Fruit fly (Drosophila melanogaster) whole organism, embryonic: Measurements from ENCODE around the gene stwl.

Source experiments
- Aef1 ChIP-seq: fragments of 200-800 bp; sonication (Bioruptor generic); IDR thresholded peaks from 3 replicates; pipeline ENCODE4 v1.3.6; 2022; ENCODE audit warnings: missing biosample characterization, missing genetic modification characterization
- BEAF-32 ChIP-seq: fragments of 200-800 bp; sonication (Bioruptor generic); optimal IDR thresholded peaks from 3 replicates; lab custom pipeline; 2017; ENCODE audit warnings: missing biosample characterization, missing genetic modification characterization, mild to moderate bottlenecking, moderate library complexity, missing genetic modification reagents
- C15 ChIP-seq: fragments of 200-800 bp; sonication (Bioruptor generic); IDR thresholded peaks from 3 replicates; pipeline ENCODE4 v1.3.6; 2022; ENCODE audit warnings: missing biosample characterization, missing genetic modification characterization
- CG10431 ChIP-seq: fragments of 200-800 bp; sonication (Bioruptor generic); optimal IDR thresholded peaks from 3 replicates; lab custom pipeline; 2018; ENCODE audit warnings: missing biosample characterization, mild to moderate bottlenecking, missing genetic modification characterization
- CG12104 ChIP-seq: fragments of 200-800 bp; sonication (Bioruptor generic); optimal IDR thresholded peaks from 3 replicates; lab custom pipeline; 2016; ENCODE audit warnings: missing biosample characterization, missing genetic modification characterization
- CG12659 ChIP-seq: fragments of 200-800 bp; sonication (Bioruptor generic); optimal IDR thresholded peaks from 3 replicates; lab custom pipeline; 2017; ENCODE audit warnings: mild to moderate bottlenecking, missing biosample characterization, missing genetic modification reagents, missing genetic modification characterization
- CG14965 ChIP-seq: fragments of 200-800 bp; sonication (Bioruptor generic); optimal IDR thresholded peaks from 2 replicates; lab custom pipeline; 2016; ENCODE audit warnings: missing biosample characterization, missing genetic modification characterization, borderline replicate concordance
- CG15479 ChIP-seq: fragments of 200-800 bp; sonication (Bioruptor generic); optimal IDR thresholded peaks from 3 replicates; lab custom pipeline; 2019; ENCODE audit warnings: missing biosample characterization, mild to moderate bottlenecking, missing genetic modification characterization, moderate library complexity
- CG1603 ChIP-seq: fragments of 200-800 bp; sonication (Bioruptor generic); optimal IDR thresholded peaks from 2 replicates; lab custom pipeline; 2019; ENCODE audit warnings: missing biosample characterization, mild to moderate bottlenecking, missing genetic modification characterization, moderate library complexity
- CG18764 ChIP-seq: fragments of 200-800 bp; sonication (Bioruptor generic); optimal IDR thresholded peaks from 3 replicates; lab custom pipeline; 2016; ENCODE audit warnings: missing biosample characterization, missing genetic modification characterization
- CG31224 ChIP-seq: fragments of 200-800 bp; sonication (Bioruptor generic); IDR thresholded peaks from 2 replicates; pipeline ENCODE4 v1.3.6; 2022; ENCODE audit warnings: missing biosample characterization, missing genetic modification characterization
- CG34224 ChIP-seq: fragments of 200-800 bp; sonication (Bioruptor generic); IDR thresholded peaks from 3 replicates; pipeline ENCODE4 v1.3.6; 2022; ENCODE audit warnings: missing biosample characterization, missing genetic modification characterization; ENCODE audit not compliant: partially characterized antibody
- CG4707 ChIP-seq: fragments of 200-800 bp; sonication (Bioruptor generic); optimal IDR thresholded peaks from 2 replicates; lab custom pipeline; 2018; ENCODE audit warnings: missing biosample characterization, mild to moderate bottlenecking, missing genetic modification characterization, moderate library complexity
- CG4730 ChIP-seq: fragments of 200-800 bp; sonication (Bioruptor generic); IDR thresholded peaks from 2 replicates; pipeline ENCODE4 v1.3.6; 2022; ENCODE audit warnings: missing biosample characterization, missing genetic modification characterization
- CG4854 ChIP-seq: fragments of 200-800 bp; sonication (Bioruptor generic); optimal IDR thresholded peaks from 2 replicates; lab custom pipeline; 2016; ENCODE audit warnings: missing biosample characterization, missing genetic modification characterization, inconsistent platforms
- CG6791 ChIP-seq: fragments of 200-800 bp; sonication (Bioruptor generic); IDR thresholded peaks from 3 replicates; pipeline ENCODE4 v1.3.6; 2022; ENCODE audit warnings: missing biosample characterization, missing genetic modification characterization; ENCODE audit not compliant: partially characterized antibody
- CG8388 ChIP-seq: fragments of 200-800 bp; sonication (Bioruptor generic); optimal IDR thresholded peaks from 2 replicates; lab custom pipeline; 2019; ENCODE audit warnings: missing biosample characterization, mild to moderate bottlenecking, missing genetic modification characterization, moderate library complexity
- CG8478 ChIP-seq: fragments of >200 bp; optimal IDR thresholded peaks from 2 replicates; lab custom pipeline; 2018
- Dbx ChIP-seq: fragments of 200-800 bp; sonication (Bioruptor generic); IDR thresholded peaks from 3 replicates; pipeline ENCODE4 v1.3.6; 2022; ENCODE audit warnings: missing biosample characterization, missing genetic modification characterization
- Drgx ChIP-seq: fragments of 200-800 bp; sonication (Bioruptor generic); IDR thresholded peaks from 2 replicates; pipeline ENCODE4 v1.3.6; 2022; ENCODE audit warnings: missing biosample characterization, missing genetic modification characterization
- Elba2 ChIP-seq: fragments of 200-800 bp; sonication (Bioruptor generic); optimal IDR thresholded peaks from 3 replicates; lab custom pipeline; 2016; ENCODE audit warnings: missing biosample characterization, missing genetic modification characterization
- Hr78 ChIP-seq, 2 experiments: fragments of 200-800 bp in 1 of 2; fragments of >200 bp in 1 of 2; sonication (Bioruptor generic) in 1 of 2; optimal IDR thresholded peaks; 2 replicates each; lab custom pipeline; 2017 to 2019; ENCODE audit warnings: missing biosample characterization in 2 of 2, missing genetic modification characterization in 2 of 2, mild to moderate bottlenecking in 1 of 2, moderate library complexity in 1 of 2
- Meics ChIP-seq: fragments of 200-800 bp; sonication (Bioruptor generic); optimal IDR thresholded peaks from 2 replicates; lab custom pipeline; 2017; ENCODE audit warnings: missing biosample characterization, mild to moderate bottlenecking, missing genetic modification characterization
- Nf-YC ChIP-seq: fragments of 200-800 bp; optimal IDR thresholded peaks from 3 replicates; lab custom pipeline; 2019; ENCODE audit warnings: missing biosample characterization, mild to moderate bottlenecking, missing genetic modification characterization, moderate library complexity
- NfI ChIP-seq: fragments of 200-800 bp; sonication (Bioruptor generic); optimal IDR thresholded peaks from 3 replicates; lab custom pipeline; 2018; ENCODE audit warnings: missing biosample characterization, mild to moderate bottlenecking, missing genetic modification characterization, moderate library complexity
- Opbp ChIP-seq: fragments of 200-800 bp; sonication (Bioruptor generic); IDR thresholded peaks from 3 replicates; pipeline ENCODE4 v1.3.6; 2022; ENCODE audit warnings: missing biosample characterization, missing genetic modification characterization; ENCODE audit not compliant: partially characterized antibody
- Ssrp ChIP-seq: fragments of 200-800 bp; sonication (Bioruptor generic); optimal IDR thresholded peaks from 2 replicates; lab custom pipeline; 2018; ENCODE audit warnings: missing biosample characterization, mild to moderate bottlenecking, missing genetic modification characterization, moderate library complexity
- ase ChIP-seq: fragments of 200-800 bp; sonication (Bioruptor generic); IDR thresholded peaks from 3 replicates; pipeline ENCODE4 v1.3.6; 2022; ENCODE audit warnings: missing biosample characterization, missing genetic modification characterization
- az2 ChIP-seq: fragments of 200-800 bp; sonication (Bioruptor generic); optimal IDR thresholded peaks from 3 replicates; lab custom pipeline; 2016; ENCODE audit warnings: missing biosample characterization, missing genetic modification characterization
- bsh ChIP-seq, 2 experiments: fragments of 200-800 bp; sonication (Bioruptor generic); optimal IDR thresholded peaks; 2 replicates each; lab custom pipeline; 2017 to 2018; ENCODE audit warnings: mild to moderate bottlenecking in 2 of 2, missing biosample characterization in 2 of 2, missing genetic modification characterization in 2 of 2, moderate library complexity in 1 of 2
- dmrt11E ChIP-seq: fragments of 200-800 bp; sonication (Bioruptor generic); optimal IDR thresholded peaks from 3 replicates; lab custom pipeline; 2018; ENCODE audit warnings: missing biosample characterization, mild to moderate bottlenecking, missing genetic modification characterization, moderate library complexity
- emc ChIP-seq: fragments of 200-800 bp; sonication (Bioruptor generic); optimal IDR thresholded peaks from 2 replicates; lab custom pipeline; 2016; ENCODE audit warnings: missing biosample characterization, missing genetic modification characterization
- eve ChIP-seq, 2 experiments: fragments of >200 bp; optimal IDR thresholded peaks; 2 replicates each; lab custom pipeline; 2017; ENCODE audit warnings: missing biosample characterization in 2 of 2, missing genetic modification characterization in 2 of 2
- fd3F ChIP-seq: fragments of 200-800 bp; sonication (Bioruptor generic); optimal IDR thresholded peaks from 2 replicates; lab custom pipeline; 2018; ENCODE audit warnings: missing biosample characterization, mild to moderate bottlenecking, missing genetic modification characterization, moderate library complexity
- fru ChIP-seq: fragments of >200 bp; optimal IDR thresholded peaks from 2 replicates; lab custom pipeline; 2017
- gem ChIP-seq: fragments of 200-800 bp; sonication (Bioruptor generic); optimal IDR thresholded peaks from 2 replicates; lab custom pipeline; 2019; ENCODE audit warnings: missing biosample characterization, mild to moderate bottlenecking, missing genetic modification characterization, moderate library complexity
- hbn ChIP-seq: fragments of 200-800 bp; sonication (Bioruptor generic); IDR thresholded peaks from 2 replicates; pipeline ENCODE4 v1.3.6; 2022; ENCODE audit warnings: missing biosample characterization, missing genetic modification characterization; ENCODE audit not compliant: partially characterized antibody
- lola ChIP-seq, 3 experiments: fragments of >200 bp in 2 of 3; fragments of 200-800 bp in 1 of 3; sonication (Bioruptor generic) in 1 of 3; optimal IDR thresholded peaks; 2 replicates each; lab custom pipeline; 2017 to 2019; ENCODE audit warnings: missing biosample characterization in 3 of 3, missing genetic modification characterization in 3 of 3, mild to moderate bottlenecking in 1 of 3, moderate library complexity in 1 of 3
- mld ChIP-seq: fragments of 200-800 bp; sonication (Bioruptor generic); IDR thresholded peaks from 3 replicates; pipeline ENCODE4 v1.3.6; 2022; ENCODE audit warnings: missing biosample characterization, missing genetic modification characterization; ENCODE audit not compliant: partially characterized antibody
- nom ChIP-seq: fragments of 200-800 bp; sonication (Bioruptor generic); optimal IDR thresholded peaks from 2 replicates; lab custom pipeline; 2017; ENCODE audit warnings: missing biosample characterization, missing genetic modification characterization, mild to moderate bottlenecking, moderate library complexity, missing genetic modification reagents
- pnt ChIP-seq: fragments of 200-800 bp; sonication (Bioruptor generic); optimal IDR thresholded peaks from 3 replicates; lab custom pipeline; 2016; ENCODE audit warnings: missing biosample characterization, missing genetic modification characterization
- ro ChIP-seq: fragments of 200-800 bp; sonication (Bioruptor generic); IDR thresholded peaks from 2 replicates; pipeline ENCODE4 v1.3.6; 2022; ENCODE audit warnings: missing biosample characterization, missing genetic modification characterization
- sr ChIP-seq: fragments of 200-800 bp; sonication (Bioruptor generic); IDR thresholded peaks from 3 replicates; pipeline ENCODE4 v1.3.6; 2022; ENCODE audit warnings: missing biosample characterization, missing genetic modification characterization
- stc ChIP-seq: fragments of 200-800 bp; sonication (Bioruptor generic); IDR thresholded peaks from 2 replicates; pipeline ENCODE4 v1.3.6; 2022; ENCODE audit warnings: missing biosample characterization, missing genetic modification characterization
- tll ChIP-seq, 2 experiments: fragments of 200-800 bp in 1 of 2; fragments of >200 bp in 1 of 2; sonication (Bioruptor generic) in 1 of 2; optimal IDR thresholded peaks; 2 replicates each; lab custom pipeline; 2017 to 2019; ENCODE audit warnings: missing biosample characterization in 2 of 2, missing genetic modification characterization in 2 of 2, mild to moderate bottlenecking in 1 of 2, moderate library complexity in 1 of 2
- vvl ChIP-seq: fragments of 200-800 bp; sonication (Bioruptor generic); IDR thresholded peaks from 2 replicates; pipeline ENCODE4 v1.3.6; 2022; ENCODE audit warnings: missing biosample characterization, missing genetic modification characterization
- yki ChIP-seq: fragments of >200 bp; optimal IDR thresholded peaks from 3 replicates; lab custom pipeline; 2018

Gene stwl

dm6 chr3L:14451534-14451933 lies 41.8 kb upstream of the stwl start (continued):
- TF ChIP-seq sr (GFP tag; lab: Robert Waterston, UW): peak; percentile 75; the same call in 1 of the 3 replicates
- peak; percentile 66 for TF ChIP-seq Elba2 (GFP tag; lab: Kevin White, UChicago)
- TF ChIP-seq CG4730 (GFP tag; lab: Robert Waterston, UW): no peak
- no peak for TF ChIP-seq CG8478 (lab: Kevin White, UChicago)
- no peak for TF ChIP-seq NfI
- peak in 1 of 2 experiments; percentile 27 for TF ChIP-seq eve (GFP tag; optimal IDR thresholded peaks at IDR 0.05; lab: Kevin White, UChicago)
- peak; percentile 11 for TF ChIP-seq CG8388
- no peak for TF ChIP-seq Opbp (GFP tag; lab: Robert Waterston, UW)
- no peak for TF ChIP-seq CG10431 (GFP tag; lab: Kevin White, UChicago)
- TF ChIP-seq Ssrp (tag; lab: Kevin White, UChicago): peak; percentile 4
- TF ChIP-seq fd3F (GFP tag; lab: Kevin White, UChicago): no peak
- TF ChIP-seq gem (tag; lab: Kevin White, UChicago): peak; percentile 50
- TF ChIP-seq CG31224: no peak
- TF ChIP-seq dmrt11E: peak; percentile 45
- TF ChIP-seq ro (GFP tag; lab: Robert Waterston, UW): 0 out of 2 replicates have a peak, but pooled peaks have one; percentile 23
- TF ChIP-seq CG4854 (GFP tag; lab: Kevin White, UChicago): no peak
- no peak for TF ChIP-seq CG34224 (GFP tag; lab: Robert Waterston, UW)
- TF ChIP-seq CG18764: no peak
- peak in 1 of 2 experiments; percentile 68 for TF ChIP-seq tll (GFP tag; optimal IDR thresholded peaks at IDR 0.05; lab: Kevin White, UChicago)
- peak in 1 of 3 experiments; percentile 29 for TF ChIP-seq lola (GFP tag; optimal IDR thresholded peaks at IDR 0.05; lab: Kevin White, UChicago)
- no peak for TF ChIP-seq Nf-YC (tag; lab: Kevin White, UChicago)
- no peak for TF ChIP-seq CG12659
- TF ChIP-seq, all 482 proteins: peak for 90

dm6 chr3L:14450347-14450926 lies 40.7 kb upstream of the stwl start:
- TF ChIP-seq Meics (GFP tag; lab: Kevin White, UChicago): no peak
- no peak for TF ChIP-seq hbn (GFP tag; lab: Robert Waterston, UW)
- TF ChIP-seq Aef1 (GFP tag; lab: Robert Waterston, UW): no peak
- TF ChIP-seq Drgx (GFP tag; lab: Robert Waterston, UW): 0 out of 2 replicates have a peak, but pooled peaks have one; percentile 19
- TF ChIP-seq CG6791 (GFP tag; lab: Robert Waterston, UW): 0 out of 3 replicates have a peak, but pooled peaks have one; percentile 17
- TF ChIP-seq mld: no peak
- TF ChIP-seq CG4707 (GFP tag; lab: Kevin White, UChicago): no peak
- no peak for TF ChIP-seq C15 (GFP tag; lab: Robert Waterston, UW)
- no peak for TF ChIP-seq CG1603 (tag; lab: Kevin White, UChicago)
- TF ChIP-seq ase (GFP tag; lab: Robert Waterston, UW): no peak
- no peak for TF ChIP-seq fru
- peak; percentile 71 for TF ChIP-seq nom
- peak in 1 of 2 experiments; percentile 0 for TF ChIP-seq bsh (GFP tag; optimal IDR thresholded peaks at IDR 0.05; lab: Kevin White, UChicago)

dm6 chr3L:14448321-14449043 lies 38.7 kb upstream of the stwl start:
- peak; percentile 85 for TF ChIP-seq pnt (GFP tag; lab: Kevin White, UChicago)
- TF ChIP-seq stc (GFP tag; lab: Robert Waterston, UW): peak; percentile 92
- no peak for TF ChIP-seq BEAF-32 (GFP tag; lab: Kevin White, UChicago)
- peak in 1 of 2 experiments; percentile 75 for TF ChIP-seq Hr78 (GFP tag; optimal IDR thresholded peaks at IDR 0.05; lab: Kevin White, UChicago)
- TF ChIP-seq vvl (GFP tag; lab: Robert Waterston, UW): peak; percentile 96
- TF ChIP-seq yki (lab: Kevin White, UChicago): no peak
- TF ChIP-seq Dbx (GFP tag; lab: Robert Waterston, UW): no peak
- peak; percentile 94 for TF ChIP-seq az2 (GFP tag; lab: Kevin White, UChicago)
- peak; percentile 83 for TF ChIP-seq CG15479 (GFP tag; lab: Kevin White, UChicago)
- TF ChIP-seq CG12104: peak; percentile 60
- no peak for TF ChIP-seq emc (GFP tag; lab: Kevin White, UChicago)
- TF ChIP-seq CG14965 (GFP tag; lab: Kevin White, UChicago): peak; percentile 35
